Worm (Caenorhabditis elegans): Measurements from ENCODE around the gene srlf-19.

srlf-19 gene

ce11 chrV:505191-505590, at the start of gene srlf-19:
TSS of gene srlf-19 (plus strand) at chrV:505491.
- TF ChIP-seq nhr-12 (tag; optimal IDR thresholded peaks at IDR 0.05) (no peak), aly-2 (tag; optimal IDR thresholded peaks at IDR 0.05) (no peak), unc-86 (tag; optimal IDR thresholded peaks at IDR 0.05) (no peak), nhr-11 (tag; optimal IDR thresholded peaks at IDR 0.05) (no peak), lir-3 (tag; optimal IDR thresholded peaks at IDR 0.05; ENCODE audit: poor library complexity) (no peak), sptf-1 (tag; optimal IDR thresholded peaks at IDR 0.05) (no peak), ceh-63 (GFP tag; optimal IDR thresholded peaks at IDR 0.05) (no peak), mab-9 (GFP tag; IDR thresholded peaks at IDR 0.05) (no peak)

ce11 chrV:457839-458238, 47.5 kb upstream of the srlf-19 start:
- TF ChIP-seq unc-30 (tag; optimal IDR thresholded peaks at IDR 0.05), result no peak
- TF ChIP-seq nhr-11 (tag; optimal IDR thresholded peaks at IDR 0.05), result no peak
- TF ChIP-seq dsc-1 (tag; optimal IDR thresholded peaks at IDR 0.05), result no peak
- no peak for TF ChIP-seq nhr-237 (tag; optimal IDR thresholded peaks at IDR 0.05)
- no peak for TF ChIP-seq lsy-2 (tag; optimal IDR thresholded peaks at IDR 0.05)
- TF ChIP-seq sup-37 (GFP tag; optimal IDR thresholded peaks at IDR 0.05), result no peak
- TF ChIP-seq nhr-85 (tag), result no peak

ce11 chrV:459464-459863, 45.8 kb upstream of the srlf-19 start, which contains the start of gene nhr-203:
TSS of gene nhr-203 (plus strand) at chrV:459795.
- TF ChIP-seq nhr-76 (tag; optimal IDR thresholded peaks at IDR 0.05) (no peak), nhr-71 (tag; optimal IDR thresholded peaks at IDR 0.05) (peak; percentile 43), nhr-90 (tag; optimal IDR thresholded peaks at IDR 0.05; ENCODE audit: poor library complexity) (peak; percentile 4), isw-1 (GFP tag; IDR thresholded peaks at IDR 0.05) (no peak), elt-2 (tag; optimal IDR thresholded peaks at IDR 0.05) (peak; percentile 83), nhr-19 (GFP tag; conservative IDR thresholded peaks at IDR 0.05) (no peak), lin-35 (GFP tag; optimal IDR thresholded peaks at IDR 0.05) (peak in 1 of 2 experiments; percentile 39), nhr-20 (tag; optimal IDR thresholded peaks at IDR 0.05) (peak; percentile 48), dsc-1 (tag; optimal IDR thresholded peaks at IDR 0.05) (no peak)

ce11 chrV:462263-462662, 43.0 kb upstream of the srlf-19 start, which contains the start of gene nhr-202:
TSS of gene nhr-202 (plus strand) at chrV:462588.
- TF ChIP-seq vab-15 (tag; optimal IDR thresholded peaks at IDR 0.05), result no peak
- TF ChIP-seq lsy-2 (tag; optimal IDR thresholded peaks at IDR 0.05), result peak in 1 of 2 experiments; percentile 5
- TF ChIP-seq nhr-20 (tag; optimal IDR thresholded peaks at IDR 0.05), result peak; percentile 66
- no peak for TF ChIP-seq mef-2 (tag; optimal IDR thresholded peaks at IDR 0.05)
- TF ChIP-seq nhr-71 (tag; optimal IDR thresholded peaks at IDR 0.05), result peak; percentile 39
- peak; percentile 70 for TF ChIP-seq nhr-85 (tag)
- TF ChIP-seq lin-35 (GFP tag; optimal IDR thresholded peaks at IDR 0.05), result peak in 1 of 2 experiments; percentile 11
- peak; percentile 29 for TF ChIP-seq snu-23 (GFP tag; optimal IDR thresholded peaks at IDR 0.05)
- TF ChIP-seq efl-1 (optimal IDR thresholded peaks at IDR 0.05), result no peak
- peak in 1 of 2 experiments; percentile 8 for TF ChIP-seq efl-1 (GFP tag; optimal IDR thresholded peaks at IDR 0.05 in 1 of 2)
- TF ChIP-seq elt-2 (tag; optimal IDR thresholded peaks at IDR 0.05), result peak; percentile 24
- TF ChIP-seq dsc-1 (tag; optimal IDR thresholded peaks at IDR 0.05), result no peak
- TF ChIP-seq mep-1 (tag; optimal IDR thresholded peaks at IDR 0.05), result peak; percentile 25

ce11 chrV:464800-465199, 40.5 kb upstream of the srlf-19 start, which contains the start of gene nhr-201:
TSS of gene nhr-201 (plus strand) at chrV:464828.
- no peak for TF ChIP-seq efl-1 (optimal IDR thresholded peaks at IDR 0.05)
- TF ChIP-seq efl-1 (GFP tag; optimal IDR thresholded peaks at IDR 0.05 in 1 of 2), result peak in 1 of 2 experiments; percentile 84
- no peak for TF ChIP-seq ztf-11 (tag; optimal IDR thresholded peaks at IDR 0.05)
- TF ChIP-seq nhr-84 (tag; optimal IDR thresholded peaks at IDR 0.05), result no peak
- TF ChIP-seq elt-2 (tag; optimal IDR thresholded peaks at IDR 0.05), result peak; percentile 19
- no peak for TF ChIP-seq C04F5.9 (tag; optimal IDR thresholded peaks at IDR 0.05)
- TF ChIP-seq nhr-11 (tag; optimal IDR thresholded peaks at IDR 0.05), result no peak
- TF ChIP-seq nhr-71 (tag; optimal IDR thresholded peaks at IDR 0.05), result peak; percentile 10
- TF ChIP-seq nhr-20 (tag; optimal IDR thresholded peaks at IDR 0.05), result peak; percentile 85

ce11 chrV:465355-465754, 39.9 kb upstream of the srlf-19 start:
- TF ChIP-seq Y116A8C.19 (tag; optimal IDR thresholded peaks at IDR 0.05; ENCODE audit: borderline replicate concordance), result no peak
- peak; percentile 2 for TF ChIP-seq mep-1 (tag; optimal IDR thresholded peaks at IDR 0.05)
- TF ChIP-seq dsc-1 (tag; optimal IDR thresholded peaks at IDR 0.05), result peak; percentile 90
- no peak for TF ChIP-seq grh-1 (GFP tag; IDR thresholded peaks at IDR 0.05)
- no peak for TF ChIP-seq mef-2 (tag; optimal IDR thresholded peaks at IDR 0.05)
- TF ChIP-seq snu-23 (GFP tag; optimal IDR thresholded peaks at IDR 0.05), result no peak
- TF ChIP-seq nhr-237 (tag; optimal IDR thresholded peaks at IDR 0.05), result no peak
- TF ChIP-seq nhr-12 (tag; optimal IDR thresholded peaks at IDR 0.05), result no peak
- peak; percentile 89 for TF ChIP-seq blmp-1 (tag; optimal IDR thresholded peaks at IDR 0.05)
- TF ChIP-seq swsn-7 (tag; optimal IDR thresholded peaks at IDR 0.05), result no peak
- no peak for TF ChIP-seq snpc-4 (tag; optimal IDR thresholded peaks at IDR 0.05)
- TF ChIP-seq fkh-8 (tag; optimal IDR thresholded peaks at IDR 0.05), result no peak
- no peak for TF ChIP-seq C16A3.4 (tag; optimal IDR thresholded peaks at IDR 0.05)
- no peak for TF ChIP-seq F16B12.6 (tag; optimal IDR thresholded peaks at IDR 0.05)
- no peak for TF ChIP-seq mab-9 (GFP tag; IDR thresholded peaks at IDR 0.05)
- TF ChIP-seq ztf-11 (tag; optimal IDR thresholded peaks at IDR 0.05), result no peak
- no peak for TF ChIP-seq C04F5.9 (tag; optimal IDR thresholded peaks at IDR 0.05)
- no peak for TF ChIP-seq efl-3 (GFP tag; optimal IDR thresholded peaks at IDR 0.05)
- no peak for TF ChIP-seq egl-27 (tag; optimal IDR thresholded peaks at IDR 0.05)
- TF ChIP-seq nhr-76 (tag; optimal IDR thresholded peaks at IDR 0.05), result no peak

All from whole organism, L1 larva.